Fruit fly (Drosophila melanogaster) whole organism, embryonic: Measurements from ENCODE around the gene kat-60L1.

Experiments
- Antp ChIP-seq: fragments of 200-800 bp; sonication (Bioruptor generic); optimal IDR thresholded peaks from 3 replicates; lab custom pipeline; 2016; ENCODE audit warnings: missing biosample characterization, missing genetic modification characterization
- Atf-2 ChIP-seq: fragments of 200-800 bp; sonication (Bioruptor generic); optimal IDR thresholded peaks from 2 replicates; lab custom pipeline; 2016; ENCODE audit warnings: missing biosample characterization, missing genetic modification characterization
- Atf3 ChIP-seq: fragments of 200-800 bp; sonication (Bioruptor generic); optimal IDR thresholded peaks from 3 replicates; lab custom pipeline; 2016; ENCODE audit warnings: missing biosample characterization, missing genetic modification characterization
- CG10147 ChIP-seq: fragments of 200-800 bp; sonication (Bioruptor generic); optimal IDR thresholded peaks from 2 replicates; lab custom pipeline; 2019; ENCODE audit warnings: missing biosample characterization, mild to moderate bottlenecking, missing genetic modification characterization, moderate library complexity
- CG11504 ChIP-seq: fragments of 200-800 bp; sonication (Bioruptor generic); optimal IDR thresholded peaks from 3 replicates; lab custom pipeline; 2019; ENCODE audit warnings: missing biosample characterization, mild to moderate bottlenecking, missing genetic modification characterization, moderate library complexity
- CG1233 ChIP-seq: fragments of 200-800 bp; sonication (Bioruptor generic); optimal IDR thresholded peaks from 4 replicates; lab custom pipeline; 2018; ENCODE audit warnings: missing biosample characterization, mild to moderate bottlenecking, missing genetic modification characterization
- CG15073 ChIP-seq: fragments of 200-800 bp; sonication (Bioruptor generic); optimal IDR thresholded peaks from 2 replicates; lab custom pipeline; 2016; ENCODE audit warnings: missing biosample characterization, missing genetic modification characterization
- CG1529 ChIP-seq: fragments of 200-800 bp; sonication (Bioruptor generic); optimal IDR thresholded peaks from 3 replicates; lab custom pipeline; 2018; ENCODE audit warnings: missing biosample characterization, missing genetic modification characterization
- CG15514 ChIP-seq: fragments of 200-800 bp; sonication (Bioruptor generic); optimal IDR thresholded peaks from 3 replicates; lab custom pipeline; 2017; ENCODE audit warnings: missing biosample characterization, missing genetic modification characterization, mild to moderate bottlenecking, moderate library complexity, missing genetic modification reagents
- CG15601 ChIP-seq: fragments of 200-800 bp; sonication (Bioruptor generic); optimal IDR thresholded peaks from 3 replicates; lab custom pipeline; 2019; ENCODE audit warnings: missing biosample characterization, mild to moderate bottlenecking, missing genetic modification characterization, moderate library complexity
- CG16813 ChIP-seq: fragments of 200-800 bp; sonication (Bioruptor generic); IDR thresholded peaks from 3 replicates; pipeline ENCODE4 v1.3.6; 2022; ENCODE audit warnings: missing biosample characterization, missing genetic modification characterization; ENCODE audit not compliant: partially characterized antibody
- CG18262 ChIP-seq: fragments of 200-800 bp; optimal IDR thresholded peaks from 3 replicates; lab custom pipeline; 2019; ENCODE audit warnings: missing biosample characterization, mild to moderate bottlenecking, missing genetic modification characterization, moderate library complexity
- CG18619 ChIP-seq: fragments of 200-800 bp; sonication (Bioruptor generic); optimal IDR thresholded peaks from 3 replicates; lab custom pipeline; 2017; ENCODE audit warnings: missing biosample characterization, mild to moderate bottlenecking, missing genetic modification characterization
- CG32767 ChIP-seq: fragments of 200-800 bp; sonication (Bioruptor generic); IDR thresholded peaks from 2 replicates; pipeline ENCODE4 v1.3.6; 2022; ENCODE audit warnings: missing biosample characterization, missing genetic modification characterization
- CG34376 ChIP-seq: fragments of 200-800 bp; sonication (Bioruptor generic); optimal IDR thresholded peaks from 2 replicates; lab custom pipeline; 2018; ENCODE audit warnings: missing biosample characterization, mild to moderate bottlenecking, missing genetic modification characterization
- CG3838 ChIP-seq: fragments of 200-800 bp; sonication (Bioruptor generic); optimal IDR thresholded peaks from 3 replicates; lab custom pipeline; 2016; ENCODE audit warnings: missing biosample characterization, missing genetic modification characterization
- CG6272 ChIP-seq: fragments of 200-800 bp; sonication (Bioruptor generic); IDR thresholded peaks from 2 replicates; pipeline ENCODE4 v1.3.6; 2022; ENCODE audit warnings: missing biosample characterization, missing genetic modification characterization
- Chrac-16 ChIP-seq: fragments of 200-800 bp; sonication (Bioruptor generic); optimal IDR thresholded peaks from 3 replicates; lab custom pipeline; 2016; ENCODE audit warnings: missing biosample characterization, missing genetic modification characterization
- CoRest ChIP-seq: fragments of 200-800 bp; sonication (Bioruptor generic); optimal IDR thresholded peaks from 3 replicates; lab custom pipeline; 2018; ENCODE audit warnings: missing biosample characterization, mild to moderate bottlenecking, missing genetic modification characterization, moderate library complexity
- Dfd ChIP-seq, 2 experiments: fragments of >200 bp; optimal IDR thresholded peaks; 2 replicates each; lab custom pipeline; 2017; ENCODE audit warnings: missing biosample characterization in 2 of 2, missing genetic modification characterization in 2 of 2
- MBD-R2 ChIP-seq: fragments of 200-800 bp; sonication (Bioruptor generic); IDR thresholded peaks from 2 replicates; pipeline ENCODE4 v1.3.6; 2022; ENCODE audit warnings: missing biosample characterization, missing genetic modification characterization
- Mes4 ChIP-seq: fragments of 200-800 bp; sonication (Bioruptor generic); optimal IDR thresholded peaks from 2 replicates; lab custom pipeline; 2016; ENCODE audit warnings: missing biosample characterization, missing genetic modification characterization
- Mrtf ChIP-seq: fragments of 200-800 bp; sonication (Bioruptor generic); IDR thresholded peaks from 3 replicates; pipeline ENCODE4 v1.3.6; 2022; ENCODE audit warnings: missing biosample characterization, missing genetic modification characterization
- Nf-YA ChIP-seq: fragments of 200-800 bp; sonication (Bioruptor generic); IDR thresholded peaks from 2 replicates; pipeline ENCODE4 v1.3.6; 2022; ENCODE audit warnings: missing biosample characterization, missing genetic modification characterization
- Nf-YC ChIP-seq: fragments of 200-800 bp; optimal IDR thresholded peaks from 3 replicates; lab custom pipeline; 2019; ENCODE audit warnings: missing biosample characterization, mild to moderate bottlenecking, missing genetic modification characterization, moderate library complexity
- Rx ChIP-seq: fragments of 200-800 bp; sonication (Bioruptor generic); IDR thresholded peaks from 2 replicates; pipeline ENCODE4 v1.3.6; 2022; ENCODE audit warnings: missing biosample characterization, missing genetic modification characterization
- Sry-β ChIP-seq: fragments of 200-800 bp; sonication (Bioruptor generic); optimal IDR thresholded peaks from 2 replicates; lab custom pipeline; 2018; ENCODE audit warnings: missing biosample characterization, mild to moderate bottlenecking, missing genetic modification characterization, moderate library complexity
- aop ChIP-seq: fragments of 200-800 bp; sonication (Bioruptor generic); IDR thresholded peaks from 2 replicates; pipeline ENCODE4 v1.3.6; 2022; ENCODE audit warnings: missing biosample characterization, missing genetic modification characterization
- cwo ChIP-seq: fragments of 200-800 bp; sonication (Bioruptor generic); optimal IDR thresholded peaks from 3 replicates; lab custom pipeline; 2017; ENCODE audit warnings: missing biosample characterization, missing genetic modification characterization, mild to moderate bottlenecking, moderate library complexity, missing genetic modification reagents
- esg ChIP-seq: fragments of 200-800 bp; sonication (Bioruptor generic); conservative IDR thresholded peaks from 2 replicates; pipeline ENCODE4 v1.3.6; 2022; ENCODE audit warnings: missing biosample characterization, missing genetic modification characterization
- ewg ChIP-seq: fragments of 200-800 bp; sonication (Bioruptor generic); optimal IDR thresholded peaks from 3 replicates; lab custom pipeline; 2017; ENCODE audit warnings: mild to moderate bottlenecking, missing biosample characterization, missing genetic modification reagents, missing genetic modification characterization
- gem ChIP-seq: fragments of 200-800 bp; sonication (Bioruptor generic); optimal IDR thresholded peaks from 2 replicates; lab custom pipeline; 2019; ENCODE audit warnings: missing biosample characterization, mild to moderate bottlenecking, missing genetic modification characterization, moderate library complexity
- gfzf ChIP-seq: fragments of 200-800 bp; sonication (Bioruptor generic); optimal IDR thresholded peaks from 2 replicates; lab custom pipeline; 2016; ENCODE audit warnings: missing biosample characterization, mild to moderate bottlenecking, missing genetic modification characterization, moderate library complexity
- grau ChIP-seq: fragments of 200-800 bp; optimal IDR thresholded peaks from 3 replicates; lab custom pipeline; 2019; ENCODE audit warnings: missing biosample characterization, mild to moderate bottlenecking, missing genetic modification characterization, moderate library complexity
- grn ChIP-seq: fragments of 200-800 bp; sonication (Bioruptor generic); optimal IDR thresholded peaks from 3 replicates; lab custom pipeline; 2017; ENCODE audit warnings: missing biosample characterization, missing genetic modification characterization
- gsb ChIP-seq: fragments of 200-800 bp; sonication (Bioruptor generic); IDR thresholded peaks from 2 replicates; pipeline ENCODE4 v1.3.6; 2022; ENCODE audit warnings: missing biosample characterization, missing genetic modification characterization
- gt ChIP-seq: fragments of 200-800 bp; sonication (Bioruptor generic); IDR thresholded peaks from 2 replicates; pipeline ENCODE4 v1.3.6; 2022; ENCODE audit warnings: missing biosample characterization, missing genetic modification characterization
- her ChIP-seq: fragments of 200-800 bp; sonication (Bioruptor generic); optimal IDR thresholded peaks from 2 replicates; lab custom pipeline; 2016; ENCODE audit warnings: missing biosample characterization, missing genetic modification characterization
- hkb ChIP-seq, 2 experiments: fragments of 200-800 bp in 1 of 2; fragments of >200 bp in 1 of 2; sonication (Bioruptor generic) in 1 of 2; IDR thresholded peaks in 1 of 2; optimal IDR thresholded peaks in 1 of 2; 2 replicates each; pipeline versions ENCODE4 v1.3.6 to Lab custom; 2017 to 2022; ENCODE audit warnings: missing biosample characterization in 1 of 2, missing genetic modification characterization in 1 of 2
- lmd ChIP-seq: fragments of 200-800 bp; sonication (Bioruptor generic); IDR thresholded peaks from 2 replicates; pipeline ENCODE4 v1.3.6; 2022; ENCODE audit warnings: missing biosample characterization, missing genetic modification characterization
- lola ChIP-seq, 3 experiments: fragments of >200 bp in 2 of 3; fragments of 200-800 bp in 1 of 3; sonication (Bioruptor generic) in 1 of 3; optimal IDR thresholded peaks; 2 replicates each; lab custom pipeline; 2017 to 2019; ENCODE audit warnings: missing biosample characterization in 3 of 3, missing genetic modification characterization in 3 of 3, mild to moderate bottlenecking in 1 of 3, moderate library complexity in 1 of 3
- lov ChIP-seq, 2 experiments: fragments of 200-800 bp in 1 of 2; fragments of >200 bp in 1 of 2; sonication (Bioruptor generic) in 1 of 2; IDR thresholded peaks in 1 of 2; optimal IDR thresholded peaks in 1 of 2; 2 replicates in 1 of 2; 3 replicates in 1 of 2; pipeline versions ENCODE4 v1.3.6 to Lab custom; 2017 to 2022; ENCODE audit warnings: missing biosample characterization in 1 of 2, missing genetic modification characterization in 1 of 2
- maf-S ChIP-seq: fragments of 200-800 bp; sonication (Bioruptor generic); optimal IDR thresholded peaks from 2 replicates; lab custom pipeline; 2016; ENCODE audit warnings: missing biosample characterization, missing genetic modification characterization
- nom ChIP-seq: fragments of 200-800 bp; sonication (Bioruptor generic); optimal IDR thresholded peaks from 2 replicates; lab custom pipeline; 2017; ENCODE audit warnings: missing biosample characterization, missing genetic modification characterization, mild to moderate bottlenecking, moderate library complexity, missing genetic modification reagents
- pb ChIP-seq: fragments of 200-800 bp; sonication (Bioruptor generic); optimal IDR thresholded peaks from 3 replicates; lab custom pipeline; 2016; ENCODE audit warnings: missing biosample characterization, missing genetic modification characterization
- shn ChIP-seq: fragments of 200-800 bp; sonication (Bioruptor generic); optimal IDR thresholded peaks from 3 replicates; lab custom pipeline; 2016; ENCODE audit warnings: missing biosample characterization, missing genetic modification characterization
- vfl ChIP-seq: fragments of 200-800 bp; sonication (Bioruptor generic); optimal IDR thresholded peaks from 2 replicates; lab custom pipeline; 2016; ENCODE audit warnings: missing biosample characterization, missing genetic modification characterization
- vnd ChIP-seq: fragments of 200-800 bp; sonication (Bioruptor generic); IDR thresholded peaks from 3 replicates; pipeline ENCODE4 v1.3.6; 2022; ENCODE audit warnings: missing biosample characterization, missing genetic modification characterization; ENCODE audit not compliant: partially characterized antibody
- z ChIP-seq: fragments of 200-800 bp; sonication (Bioruptor generic); IDR thresholded peaks from 3 replicates; pipeline ENCODE4 v1.3.6; 2022; ENCODE audit warnings: missing biosample characterization, missing genetic modification characterization

kat-60L1 gene

dm6 chr3R:5736305-5736869, 45.2 kb upstream of the kat-60L1 start, which contains the start of the genes CG2100 and CG1236 (continued):
- TF ChIP-seq Mes4 (GFP tag; lab: Kevin White, UChicago) = no peak
- TF ChIP-seq lola (GFP tag; optimal IDR thresholded peaks at IDR 0.05; lab: Kevin White, UChicago) = peak in 1 of 3 experiments; percentile 91
- no peak for TF ChIP-seq CG15073
- peak; percentile 10 for TF ChIP-seq CG3838 (GFP tag; lab: Kevin White, UChicago)
- TF ChIP-seq vfl (GFP tag; lab: Kevin White, UChicago) = peak; percentile 20
- peak; percentile 69 for TF ChIP-seq gfzf
- TF ChIP-seq Nf-YA (GFP tag; lab: Robert Waterston, UW) = peak; percentile 6; the same call in 1 of the 2 replicates
- TF ChIP-seq MBD-R2 = peak; percentile 72
- peak; percentile 31 for TF ChIP-seq Atf-2
- no peak for TF ChIP-seq hkb (optimal IDR thresholded peaks at IDR 0.05; lab: Kevin White, UChicago)
- no peak; the same call in 1 of the 2 replicates for TF ChIP-seq hkb (GFP tag; IDR thresholded peaks at IDR 0.05; lab: Robert Waterston, UW)
- TF ChIP-seq CG6272 (GFP tag; lab: Robert Waterston, UW) = peak; percentile 66
- TF ChIP-seq Atf3 (GFP tag; lab: Kevin White, UChicago) = no peak
- TF ChIP-seq CG15601 = peak; percentile 88
- TF ChIP-seq z (GFP tag; lab: Robert Waterston, UW) = no peak
- TF ChIP-seq esg (GFP tag; lab: Robert Waterston, UW) = peak; percentile 80
- TF ChIP-seq CG1529 (GFP tag; lab: Kevin White, UChicago) = peak; percentile 71
- TF ChIP-seq aop (GFP tag; lab: Robert Waterston, UW) = no peak
- TF ChIP-seq her = no peak
- peak; percentile 59; the same call in 1 of the 3 replicates for TF ChIP-seq Mrtf (GFP tag; lab: Robert Waterston, UW)
- peak; percentile 79 for TF ChIP-seq ewg (GFP tag; lab: Kevin White, UChicago)
- peak; percentile 89 for TF ChIP-seq CG18619 (GFP tag; lab: Kevin White, UChicago)
- TF ChIP-seq nom = peak; percentile 45
- TF ChIP-seq CoRest (tag; lab: Kevin White, UChicago) = peak; percentile 93
- no peak for TF ChIP-seq maf-S (GFP tag; lab: Kevin White, UChicago)
- TF ChIP-seq pb (GFP tag; lab: Kevin White, UChicago) = no peak
- TF ChIP-seq CG11504 (tag; lab: Kevin White, UChicago) = peak; percentile 91
- TF ChIP-seq CG34376 = no peak
- no peak for TF ChIP-seq Dfd (GFP tag; optimal IDR thresholded peaks at IDR 0.05; lab: Kevin White, UChicago)
- TF ChIP-seq CG15514 (GFP tag; lab: Kevin White, UChicago) = peak; percentile 85
- TF ChIP-seq Chrac-16 (GFP tag; lab: Kevin White, UChicago) = peak; percentile 73
- TF ChIP-seq grn (GFP tag; lab: Kevin White, UChicago) = no peak
- TF ChIP-seq grau (tag; lab: Kevin White, UChicago) = peak; percentile 89
- TF ChIP-seq gem (tag; lab: Kevin White, UChicago) = peak; percentile 95
- no peak for TF ChIP-seq lov (optimal IDR thresholded peaks at IDR 0.05; lab: Kevin White, UChicago)
- no peak for TF ChIP-seq lov (GFP tag; IDR thresholded peaks at IDR 0.05; lab: Robert Waterston, UW)
- peak; percentile 29 for TF ChIP-seq Sry-β (GFP tag; lab: Kevin White, UChicago)
- no peak; the same call in 1 of the 2 replicates for TF ChIP-seq lmd (GFP tag; lab: Robert Waterston, UW)
- TF ChIP-seq CG32767 (GFP tag; lab: Robert Waterston, UW) = 0 out of 2 replicates have a peak, but pooled peaks have one; percentile 70
- peak; percentile 85 for TF ChIP-seq CG1233 (GFP tag; lab: Kevin White, UChicago)
- TF ChIP-seq gt (GFP tag; lab: Robert Waterston, UW) = no peak
- peak; percentile 81 for TF ChIP-seq CG10147 (GFP tag; lab: Kevin White, UChicago)
- peak; percentile 73 for TF ChIP-seq cwo (GFP tag; lab: Kevin White, UChicago)
- TF ChIP-seq Antp = peak; percentile 59
- peak; percentile 72 for TF ChIP-seq Nf-YC
- TF ChIP-seq CG16813 (GFP tag; lab: Robert Waterston, UW) = no peak
- peak; percentile 94 for TF ChIP-seq CG18262 (tag; lab: Kevin White, UChicago)
- no peak for TF ChIP-seq gsb (GFP tag; lab: Robert Waterston, UW)
- no peak for TF ChIP-seq shn (GFP tag; lab: Kevin White, UChicago)
- TF ChIP-seq vnd (GFP tag; lab: Robert Waterston, UW) = no peak
- 0 out of 2 replicates have a peak, but pooled peaks have one; percentile 49 for TF ChIP-seq Rx (GFP tag; lab: Robert Waterston, UW)
